Worm (Caenorhabditis elegans) whole organism, L1 larva: ENCODE data around the gene che-6.

Experiments used
- ama-1 ChIP-seq: fragments of 150-350 bp; optimal IDR thresholded peaks from 2 replicates; lab custom pipeline; 2014
- blmp-1 ChIP-seq: fragments of 150-350 bp; optimal IDR thresholded peaks from 2 replicates; lab custom pipeline; 2014; ENCODE audit warnings: missing biosample characterization, missing genetic modification characterization
- ceh-90 ChIP-seq: sonication (generic microtip); optimal IDR thresholded peaks from 2 replicates; lab custom pipeline; 2016; ENCODE audit warnings: missing genetic modification characterization, missing compliant biosample characterization
- efl-3 ChIP-seq: fragments of 200-800 bp; sonication (Bioruptor generic); optimal IDR thresholded peaks from 2 replicates; lab custom pipeline; 2018; ENCODE audit warnings: mild to moderate bottlenecking, missing genetic modification characterization, missing compliant biosample characterization
- hlh-4 ChIP-seq: sonication (generic microtip); optimal IDR thresholded peaks from 2 replicates; lab custom pipeline; 2016; ENCODE audit warnings: mild to moderate bottlenecking, missing genetic modification characterization, missing compliant biosample characterization
- lin-15B ChIP-seq: fragments of 150-350 bp; sonication (generic microtip); optimal IDR thresholded peaks from 3 replicates; lab custom pipeline; 2014; ENCODE audit warnings: missing biosample characterization, missing genetic modification characterization
- lir-3 ChIP-seq: sonication (generic microtip); optimal IDR thresholded peaks from 2 replicates; lab custom pipeline; 2016; ENCODE audit warnings: mild to moderate bottlenecking, missing genetic modification characterization, moderate library complexity, missing compliant biosample characterization; ENCODE audit not compliant: poor library complexity
- lsy-2 ChIP-seq, 2 experiments: fragments of 150-350 bp; optimal IDR thresholded peaks; 2 replicates each; lab custom pipeline; 2014; ENCODE audit warnings: missing biosample characterization in 2 of 2, missing genetic modification characterization in 2 of 2
- nhr-77 ChIP-seq: fragments of 150-350 bp; optimal IDR thresholded peaks from 2 replicates; lab custom pipeline; 2014; ENCODE audit warnings: missing biosample characterization, missing genetic modification characterization

- TF ChIP-seq lsy-2 (tag; optimal IDR thresholded peaks at IDR 0.05; lab: Kevin White, UChicago) (peak in 1 of 2 experiments; percentile 40), ama-1 (lab: Kevin White, UChicago) (no peak), lin-15B (tag; lab: Kevin White, UChicago) (no peak), lir-3 (tag; lab: Kevin White, UChicago) (no peak), nhr-77 (no peak), ceh-90 (tag; lab: Kevin White, UChicago) (no peak), blmp-1 (tag; lab: Kevin White, UChicago) (no peak), efl-3 (GFP tag; lab: Kevin White, UChicago) (no peak), hlh-4 (tag; lab: Kevin White, UChicago) (no peak)
Observed at ce11 chrIV:2083146-2083545, 28.1 kb downstream of the che-6 start.
